Fruit fly (Drosophila melanogaster) whole organism, embryonic: ENCODE measurements around the gene scramb1.
A peak's percentile ranks its signal among the peaks of the same experiment; 100 is the strongest.

Experiments
- Abd-B ChIP-seq: fragments of 200-800 bp; sonication (Bioruptor generic); optimal IDR thresholded peaks from 2 replicates; lab custom pipeline; 2018; ENCODE audit warnings: missing biosample characterization, mild to moderate bottlenecking, missing genetic modification characterization, moderate library complexity
- B-H2 ChIP-seq: fragments of 200-800 bp; sonication (Bioruptor generic); optimal IDR thresholded peaks from 2 replicates; lab custom pipeline; 2018; ENCODE audit warnings: missing biosample characterization, mild to moderate bottlenecking, missing genetic modification characterization
- CG10321 ChIP-seq: fragments of 200-800 bp; sonication (Bioruptor generic); IDR thresholded peaks from 2 replicates; pipeline ENCODE4 v1.3.6; 2022; ENCODE audit warnings: missing biosample characterization, missing genetic modification characterization
- CG12071 ChIP-seq: fragments of 200-800 bp; sonication (Bioruptor generic); optimal IDR thresholded peaks from 3 replicates; lab custom pipeline; 2018; ENCODE audit warnings: missing biosample characterization, mild to moderate bottlenecking, missing genetic modification characterization
- CG12104 ChIP-seq: fragments of 200-800 bp; sonication (Bioruptor generic); optimal IDR thresholded peaks from 3 replicates; lab custom pipeline; 2016; ENCODE audit warnings: missing biosample characterization, missing genetic modification characterization
- CG15269 ChIP-seq: fragments of 200-800 bp; sonication (Bioruptor generic); optimal IDR thresholded peaks from 2 replicates; lab custom pipeline; 2018; ENCODE audit warnings: missing biosample characterization, mild to moderate bottlenecking, missing genetic modification characterization, moderate library complexity
- CG1647 ChIP-seq: fragments of 200-800 bp; sonication (Bioruptor generic); optimal IDR thresholded peaks from 3 replicates; lab custom pipeline; 2016; ENCODE audit warnings: missing biosample characterization, missing genetic modification characterization
- CG2116 ChIP-seq: fragments of 200-800 bp; sonication (Bioruptor generic); optimal IDR thresholded peaks from 3 replicates; lab custom pipeline; 2018; ENCODE audit warnings: missing biosample characterization, mild to moderate bottlenecking, missing genetic modification characterization
- CG2199 ChIP-seq: fragments of 200-800 bp; sonication (Bioruptor generic); IDR thresholded peaks from 3 replicates; pipeline ENCODE4 v1.3.6; 2022; ENCODE audit warnings: missing biosample characterization, missing genetic modification characterization
- CG32772 ChIP-seq: fragments of 200-800 bp; sonication (Bioruptor generic); IDR thresholded peaks from 2 replicates; pipeline ENCODE4 v1.3.6; 2022; ENCODE audit warnings: missing biosample characterization, missing genetic modification characterization
- CG3407 ChIP-seq: fragments of 200-800 bp; sonication (Bioruptor generic); optimal IDR thresholded peaks from 2 replicates; lab custom pipeline; 2018; ENCODE audit warnings: missing biosample characterization, mild to moderate bottlenecking, missing genetic modification characterization
- CG42726 ChIP-seq: fragments of 200-800 bp; sonication (Bioruptor generic); IDR thresholded peaks from 2 replicates; pipeline ENCODE4 v1.3.6; 2022; ENCODE audit warnings: missing biosample characterization, missing genetic modification characterization; ENCODE audit not compliant: partially characterized antibody
- CG4404 ChIP-seq: fragments of 200-800 bp; sonication (Bioruptor generic); IDR thresholded peaks from 2 replicates; pipeline ENCODE4 v1.3.6; 2022; ENCODE audit warnings: missing biosample characterization, missing genetic modification characterization
- CG6791 ChIP-seq: fragments of 200-800 bp; sonication (Bioruptor generic); IDR thresholded peaks from 3 replicates; pipeline ENCODE4 v1.3.6; 2022; ENCODE audit warnings: missing biosample characterization, missing genetic modification characterization; ENCODE audit not compliant: partially characterized antibody
- CG8359 ChIP-seq: fragments of 200-800 bp; sonication (Bioruptor generic); optimal IDR thresholded peaks from 2 replicates; lab custom pipeline; 2017; ENCODE audit warnings: missing biosample characterization, mild to moderate bottlenecking, missing genetic modification characterization, borderline replicate concordance
- CG9437 ChIP-seq: fragments of 200-800 bp; sonication (Bioruptor generic); optimal IDR thresholded peaks from 2 replicates; lab custom pipeline; 2018; ENCODE audit warnings: missing biosample characterization, mild to moderate bottlenecking, missing genetic modification characterization
- Doc3 ChIP-seq: fragments of 200-800 bp; sonication (Bioruptor generic); IDR thresholded peaks from 3 replicates; pipeline ENCODE4 v1.3.6; 2022; ENCODE audit warnings: missing biosample characterization, missing genetic modification characterization; ENCODE audit not compliant: partially characterized antibody
- Drgx ChIP-seq: fragments of 200-800 bp; sonication (Bioruptor generic); IDR thresholded peaks from 2 replicates; pipeline ENCODE4 v1.3.6; 2022; ENCODE audit warnings: missing biosample characterization, missing genetic modification characterization
- Ets65A ChIP-seq: fragments of 200-800 bp; sonication (Bioruptor generic); peaks from one replicate; lab custom pipeline; 2016; ENCODE audit warnings: missing biosample characterization, missing genetic modification characterization
- Ets97D ChIP-seq: fragments of 200-800 bp; sonication (Bioruptor generic); optimal IDR thresholded peaks from 3 replicates; lab custom pipeline; 2016; ENCODE audit warnings: missing biosample characterization, missing genetic modification characterization
- Lim3 ChIP-seq: fragments of 200-800 bp; sonication (Bioruptor generic); IDR thresholded peaks from 2 replicates; pipeline ENCODE4 v1.3.6; 2022; ENCODE audit warnings: missing biosample characterization, missing genetic modification characterization
- Mrtf ChIP-seq: fragments of 200-800 bp; sonication (Bioruptor generic); IDR thresholded peaks from 3 replicates; pipeline ENCODE4 v1.3.6; 2022; ENCODE audit warnings: missing biosample characterization, missing genetic modification characterization
- Xbp1 ChIP-seq: fragments of 200-800 bp; sonication (Bioruptor generic); optimal IDR thresholded peaks from 3 replicates; lab custom pipeline; 2016; ENCODE audit warnings: missing biosample characterization, mild to moderate bottlenecking, missing genetic modification characterization
- abd-A ChIP-seq: fragments of 200-800 bp; sonication (Bioruptor generic); optimal IDR thresholded peaks from 3 replicates; lab custom pipeline; 2019; ENCODE audit warnings: missing biosample characterization, mild to moderate bottlenecking, missing genetic modification characterization, moderate library complexity
- bbx ChIP-seq: fragments of 200-800 bp; sonication (Bioruptor generic); IDR thresholded peaks from 2 replicates; pipeline ENCODE4 v1.3.6; 2022; ENCODE audit warnings: missing biosample characterization, missing genetic modification characterization; ENCODE audit not compliant: partially characterized antibody
- chinmo ChIP-seq: fragments of 200-800 bp; sonication (Bioruptor generic); IDR thresholded peaks from 4 replicates; pipeline ENCODE4 v1.3.6; 2022; ENCODE audit warnings: missing biosample characterization, missing genetic modification characterization; ENCODE audit not compliant: partially characterized antibody
- dati ChIP-seq: fragments of 200-800 bp; sonication (Bioruptor generic); IDR thresholded peaks from 2 replicates; pipeline ENCODE4 v1.3.6; 2022; ENCODE audit warnings: missing biosample characterization, missing genetic modification characterization
- dmrt99B ChIP-seq: fragments of 200-800 bp; sonication (Bioruptor generic); optimal IDR thresholded peaks from 2 replicates; lab custom pipeline; 2018; ENCODE audit warnings: missing biosample characterization, mild to moderate bottlenecking, missing genetic modification characterization, moderate library complexity
- emc ChIP-seq: fragments of 200-800 bp; sonication (Bioruptor generic); optimal IDR thresholded peaks from 2 replicates; lab custom pipeline; 2016; ENCODE audit warnings: missing biosample characterization, missing genetic modification characterization
- ewg ChIP-seq: fragments of 200-800 bp; sonication (Bioruptor generic); optimal IDR thresholded peaks from 3 replicates; lab custom pipeline; 2017; ENCODE audit warnings: mild to moderate bottlenecking, missing biosample characterization, missing genetic modification reagents, missing genetic modification characterization
- h ChIP-seq: fragments of >200 bp; optimal IDR thresholded peaks from 2 replicates; lab custom pipeline; 2017
- jing ChIP-seq: fragments of 200-800 bp; sonication (Bioruptor generic); optimal IDR thresholded peaks from 2 replicates; lab custom pipeline; 2018; ENCODE audit warnings: missing biosample characterization, mild to moderate bottlenecking, missing genetic modification characterization
- lab ChIP-seq: fragments of 200-800 bp; sonication (Bioruptor generic); optimal IDR thresholded peaks from 3 replicates; lab custom pipeline; 2017; ENCODE audit warnings: missing biosample characterization, missing genetic modification characterization, mild to moderate bottlenecking, moderate library complexity, missing genetic modification reagents
- lbe ChIP-seq: fragments of 200-800 bp; sonication (Bioruptor generic); optimal IDR thresholded peaks from 2 replicates; lab custom pipeline; 2016; ENCODE audit warnings: missing biosample characterization, mild to moderate bottlenecking, missing genetic modification characterization
- nom ChIP-seq: fragments of 200-800 bp; sonication (Bioruptor generic); optimal IDR thresholded peaks from 2 replicates; lab custom pipeline; 2017; ENCODE audit warnings: missing biosample characterization, missing genetic modification characterization, mild to moderate bottlenecking, moderate library complexity, missing genetic modification reagents
- otp ChIP-seq: fragments of 200-800 bp; sonication (Bioruptor generic); IDR thresholded peaks from 3 replicates; pipeline ENCODE4, ENCODE4 v1.3.6; 2022; ENCODE audit warnings: missing biosample characterization, missing genetic modification characterization
- pan ChIP-seq, 4 experiments: fragments of >200 bp in 3 of 4; fragments of 200-800 bp in 1 of 4; sonication (Bioruptor generic) in 1 of 4; optimal IDR thresholded peaks in 3 of 4; IDR thresholded peaks in 1 of 4; 2 replicates each; pipeline versions ENCODE4 v1.3.6 to Lab custom; 2017 to 2022; ENCODE audit warnings: missing biosample characterization in 2 of 4, missing genetic modification characterization in 2 of 4, mixed read lengths in 1 of 4
- pnt ChIP-seq: fragments of 200-800 bp; sonication (Bioruptor generic); optimal IDR thresholded peaks from 3 replicates; lab custom pipeline; 2016; ENCODE audit warnings: missing biosample characterization, missing genetic modification characterization
- prd ChIP-seq, 3 experiments: fragments of >200 bp in 2 of 3; fragments of 200-800 bp in 1 of 3; sonication (Bioruptor generic) in 1 of 3; optimal IDR thresholded peaks in 2 of 3; IDR thresholded peaks in 1 of 3; 2 replicates in 2 of 3; 3 replicates in 1 of 3; pipeline versions ENCODE4 v1.3.6 to Lab custom; 2017 to 2022; ENCODE audit warnings: missing biosample characterization in 1 of 3, missing genetic modification characterization in 1 of 3
- pzg ChIP-seq: fragments of 200-800 bp; sonication (Bioruptor generic); optimal IDR thresholded peaks from 3 replicates; lab custom pipeline; 2018; ENCODE audit warnings: missing biosample characterization, mild to moderate bottlenecking, missing genetic modification characterization, moderate library complexity
- sd ChIP-seq: fragments of 200-800 bp; sonication (Bioruptor generic); optimal IDR thresholded peaks from 3 replicates; lab custom pipeline; 2018; ENCODE audit warnings: missing biosample characterization, mild to moderate bottlenecking, missing genetic modification characterization, moderate library complexity
- seq ChIP-seq: fragments of 200-800 bp; sonication (Bioruptor generic); IDR thresholded peaks from 2 replicates; pipeline ENCODE4 v1.3.6; 2022; ENCODE audit warnings: missing biosample characterization, missing genetic modification characterization
- tll ChIP-seq, 2 experiments: fragments of 200-800 bp in 1 of 2; fragments of >200 bp in 1 of 2; sonication (Bioruptor generic) in 1 of 2; optimal IDR thresholded peaks; 2 replicates each; lab custom pipeline; 2017 to 2019; ENCODE audit warnings: missing biosample characterization in 2 of 2, missing genetic modification characterization in 2 of 2, mild to moderate bottlenecking in 1 of 2, moderate library complexity in 1 of 2
- wor ChIP-seq: fragments of 200-800 bp; sonication (Bioruptor generic); IDR thresholded peaks from 2 replicates; pipeline ENCODE4 v1.3.6; 2022; ENCODE audit warnings: missing biosample characterization, missing genetic modification characterization

The scramb1 gene

DNA sequence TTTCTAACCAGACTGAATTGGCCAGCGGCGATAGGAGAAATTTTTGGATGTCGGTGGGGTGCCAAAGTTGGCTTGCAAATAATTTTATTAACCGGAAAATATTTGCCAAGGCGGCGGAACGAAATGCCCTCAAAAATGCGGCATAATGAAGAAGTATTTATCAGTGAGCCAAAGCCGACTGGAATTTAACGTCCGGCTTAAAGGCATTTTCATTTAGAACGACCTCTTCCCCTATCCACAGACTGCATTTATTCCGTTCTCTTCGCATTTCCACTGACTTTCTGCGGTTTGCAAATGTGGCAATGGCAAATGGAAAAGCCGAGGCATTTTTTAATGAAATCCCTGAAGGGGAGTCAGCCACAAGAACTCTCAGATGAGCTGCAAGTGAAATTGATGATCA, 8.0 kb upstream of the scramb1 start:
- TF ChIP-seq CG2199 (GFP tag; lab: Robert Waterston, UW) (peak; percentile 96), Mrtf (GFP tag; lab: Robert Waterston, UW) (no peak), B-H2 (GFP tag; lab: Kevin White, UChicago) (no peak)

- TF ChIP-seq Ets65A (peak; percentile 58), bbx (GFP tag; lab: Robert Waterston, UW) (no peak), Drgx (GFP tag; lab: Robert Waterston, UW) (peak; percentile 54; the same call in 1 of the 2 replicates)
Measured at dm6 chr3L:10230542-10230941, 5.5 kb upstream of the scramb1 start.

DNA sequence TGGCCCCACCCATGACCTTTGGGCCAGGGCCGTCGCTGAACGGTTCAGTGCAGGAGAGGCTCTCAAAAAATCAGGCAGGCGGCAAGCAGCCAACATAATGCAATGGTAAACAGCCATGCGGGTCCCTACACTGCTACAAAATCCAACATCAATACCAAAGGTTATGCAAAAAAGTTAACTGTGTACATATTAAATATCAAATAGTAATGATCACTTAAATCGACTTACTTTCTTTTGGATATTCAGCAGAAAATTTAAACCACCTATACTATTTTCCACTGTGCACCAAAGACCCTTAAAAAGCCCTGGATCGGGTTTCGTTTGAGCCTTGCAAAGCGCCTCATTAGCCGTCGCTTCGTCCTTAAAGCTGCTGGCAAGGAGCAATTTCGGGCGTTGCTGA, 2.1 kb upstream of the scramb1 start:
- TF ChIP-seq Abd-B (GFP tag; lab: Kevin White, UChicago) (no peak), h (lab: Kevin White, UChicago) (no peak), CG8359 (GFP tag; lab: Kevin White, UChicago) (no peak), CG12104 (GFP tag; lab: Kevin White, UChicago) (no peak), pnt (GFP tag; lab: Kevin White, UChicago) (no peak), CG15269 (tag; lab: Kevin White, UChicago) (no peak), Lim3 (no peak), Drgx (GFP tag; lab: Robert Waterston, UW) (0 out of 2 replicates have a peak, but pooled peaks have one; percentile 13), Doc3 (GFP tag; lab: Robert Waterston, UW) (no peak), Mrtf (GFP tag; lab: Robert Waterston, UW) (no peak), jing (GFP tag; lab: Kevin White, UChicago) (no peak), CG2116 (GFP tag; lab: Kevin White, UChicago) (no peak), CG1647 (GFP tag; lab: Kevin White, UChicago) (no peak), CG42726 (GFP tag; lab: Robert Waterston, UW) (no peak), emc (GFP tag; lab: Kevin White, UChicago) (no peak), prd (optimal IDR thresholded peaks at IDR 0.05; lab: Kevin White, UChicago) (no peak), prd (GFP tag; IDR thresholded peaks at IDR 0.05; lab: Robert Waterston, UW) (peak; percentile 18; the same call in 1 of the 3 replicates), CG9437 (GFP tag; lab: Kevin White, UChicago) (no peak), CG3407 (GFP tag; lab: Kevin White, UChicago) (no peak), wor (no peak), CG4404 (GFP tag; lab: Robert Waterston, UW) (0 out of 2 replicates have a peak, but pooled peaks have one; percentile 15), Ets97D (GFP tag; lab: Kevin White, UChicago) (no peak), pzg (GFP tag; lab: Kevin White, UChicago) (no peak), lab (GFP tag; lab: Kevin White, UChicago) (no peak), lbe (GFP tag; lab: Kevin White, UChicago) (peak; percentile 15), CG6791 (GFP tag; lab: Robert Waterston, UW) (no peak)
- TF ChIP-seq, all 482 proteins: peak for 4

dm6 chr3L:10226055-10226454, 1.0 kb upstream of the scramb1 start:
- TF ChIP-seq dati (GFP tag; lab: Robert Waterston, UW) (peak; percentile 28; the same call in 1 of the 2 replicates), chinmo (GFP tag; lab: Robert Waterston, UW) (0 out of 4 replicates have a peak, but pooled peaks have one; percentile 11), pan (optimal IDR thresholded peaks at IDR 0.05; lab: Kevin White, UChicago) (no peak), pan (GFP tag; optimal IDR thresholded peaks at IDR 0.05 in 1 of 2, IDR thresholded peaks at IDR 0.05 in 1 of 2) (no peak), otp (GFP tag; lab: Robert Waterston, UW) (no peak), seq (GFP tag; lab: Robert Waterston, UW) (peak; percentile 94), CG10321 (GFP tag; lab: Robert Waterston, UW) (peak; percentile 44; the same call in 1 of the 2 replicates), CG32772 (GFP tag; lab: Robert Waterston, UW) (peak; percentile 70), nom (GFP tag; lab: Kevin White, UChicago) (peak; percentile 1), dmrt99B (tag; lab: Kevin White, UChicago) (no peak), abd-A (tag; lab: Kevin White, UChicago) (peak; percentile 87), tll (GFP tag; optimal IDR thresholded peaks at IDR 0.05; lab: Kevin White, UChicago) (no peak), sd (tag; lab: Kevin White, UChicago) (peak; percentile 31), ewg (GFP tag; lab: Kevin White, UChicago) (peak; percentile 79), Xbp1 (GFP tag; lab: Kevin White, UChicago) (no peak), CG12071 (peak; percentile 7)
